Fruit fly (Drosophila melanogaster) whole organism, prepupa: Measurements from ENCODE around the gene CG2698.

Source experiments
- CG32006 ChIP-seq: fragments of 200-800 bp; sonication (Bioruptor generic); optimal IDR thresholded peaks from 3 replicates; lab custom pipeline; 2017; ENCODE audit warnings: missing biosample characterization, mild to moderate bottlenecking, missing genetic modification characterization
- Hr38 ChIP-seq: sonication (Bioruptor generic); optimal IDR thresholded peaks from 2 replicates; lab custom pipeline; 2016; ENCODE audit warnings: missing biosample characterization, missing genetic modification characterization

dm6 chr3R:7972179-7972578 is 29.2 kb upstream of the CG2698 start:
- TF ChIP-seq Hr38 (GFP tag; lab: Kevin White, UChicago) (no peak), CG32006 (no peak)
